Worm (Caenorhabditis elegans) whole organism, L2 larva: ENCODE results near the gene ZK1307.7.
A peak's percentile ranks its signal among the peaks of the same experiment; 100 is the strongest.

Source experiments
- C34F6.9 ChIP-seq: fragments of 150-350 bp; optimal IDR thresholded peaks from 2 replicates; lab custom pipeline; 2014; ENCODE audit warnings: missing biosample characterization, missing genetic modification characterization
- F13H6.1 ChIP-seq: sonication (generic microtip); optimal IDR thresholded peaks from 2 replicates; lab custom pipeline; 2016; ENCODE audit warnings: missing genetic modification characterization, missing compliant biosample characterization
- R02D3.7 ChIP-seq: fragments of 150-350 bp; optimal IDR thresholded peaks from 2 replicates; lab custom pipeline; 2014; ENCODE audit warnings: missing biosample characterization, missing genetic modification characterization
- aly-2 ChIP-seq: fragments of 150-350 bp; optimal IDR thresholded peaks from 2 replicates; lab custom pipeline; 2014; ENCODE audit warnings: missing biosample characterization, missing genetic modification characterization
- ama-1 ChIP-seq: fragments of 150-350 bp; optimal IDR thresholded peaks from 2 replicates; lab custom pipeline; 2018; ENCODE audit warnings: inconsistent platforms
- ceh-82 ChIP-seq: fragments of 150-350 bp; optimal IDR thresholded peaks from 2 replicates; lab custom pipeline; 2014; ENCODE audit warnings: missing biosample characterization, missing genetic modification characterization
- crh-2 ChIP-seq: sonication (generic microtip); optimal IDR thresholded peaks from 2 replicates; lab custom pipeline; 2017; ENCODE audit warnings: missing biosample characterization, missing genetic modification characterization
- egl-27 ChIP-seq: sonication (generic microtip); optimal IDR thresholded peaks from 3 replicates; lab custom pipeline; 2017; ENCODE audit warnings: missing biosample characterization, missing genetic modification reagents, missing genetic modification characterization
- elt-1 ChIP-seq: fragments of 150-350 bp; optimal IDR thresholded peaks from 2 replicates; lab custom pipeline; 2014; ENCODE audit warnings: missing biosample characterization, missing genetic modification characterization
- elt-3 ChIP-seq: sonication (generic microtip); optimal IDR thresholded peaks from 2 replicates; lab custom pipeline; 2017; ENCODE audit warnings: missing biosample characterization, missing genetic modification characterization
- fos-1 ChIP-seq: fragments of 150-350 bp; optimal IDR thresholded peaks from 2 replicates; lab custom pipeline; 2014; ENCODE audit warnings: missing biosample characterization, missing genetic modification characterization
- gmeb-1 ChIP-seq: fragments of 150-350 bp; optimal IDR thresholded peaks from 2 replicates; lab custom pipeline; 2014; ENCODE audit warnings: missing biosample characterization, missing genetic modification characterization
- lin-13 ChIP-seq: fragments of 150-350 bp; optimal IDR thresholded peaks from 2 replicates; lab custom pipeline; 2014; ENCODE audit warnings: missing biosample characterization, missing genetic modification reagents, missing genetic modification characterization
- lin-39 ChIP-seq: fragments of 150-350 bp; optimal IDR thresholded peaks from 2 replicates; lab custom pipeline; 2014; ENCODE audit warnings: missing biosample characterization, missing genetic modification reagents, missing genetic modification characterization
- lsy-2 ChIP-seq, 2 experiments: fragments of 150-350 bp in 1 of 2; sonication (generic microtip) in 1 of 2; optimal IDR thresholded peaks; 2 replicates each; lab custom pipeline; 2014 to 2017; ENCODE audit warnings: missing biosample characterization in 2 of 2, missing genetic modification characterization in 2 of 2
- mab-5 ChIP-seq: fragments of 150-350 bp; optimal IDR thresholded peaks from 2 replicates; lab custom pipeline; 2014; ENCODE audit warnings: missing biosample characterization, missing genetic modification characterization
- mbf-1 ChIP-seq: sonication (generic microtip); optimal IDR thresholded peaks from 2 replicates; lab custom pipeline; 2017; ENCODE audit warnings: missing biosample characterization, missing genetic modification characterization
- mdl-1 ChIP-seq, 2 experiments: fragments of 150-350 bp in 1 of 2; sonication (generic microtip) in 1 of 2; optimal IDR thresholded peaks; 2 replicates each; lab custom pipeline; 2017; ENCODE audit warnings: missing biosample characterization in 2 of 2, missing genetic modification characterization in 2 of 2
- nhr-10 ChIP-seq: sonication (generic microtip); optimal IDR thresholded peaks from 2 replicates; lab custom pipeline; 2017; ENCODE audit warnings: missing biosample characterization, missing genetic modification characterization
- nhr-11 ChIP-seq: fragments of 150-350 bp; optimal IDR thresholded peaks from 2 replicates; lab custom pipeline; 2014; ENCODE audit warnings: missing biosample characterization, missing genetic modification characterization
- nhr-12 ChIP-seq: fragments of 150-350 bp; optimal IDR thresholded peaks from 2 replicates; lab custom pipeline; 2014; ENCODE audit warnings: missing biosample characterization, missing genetic modification characterization
- nhr-129 ChIP-seq: fragments of 150-350 bp; optimal IDR thresholded peaks from 2 replicates; lab custom pipeline; 2014; ENCODE audit warnings: missing biosample characterization, missing genetic modification characterization
- nhr-21 ChIP-seq: fragments of 150-350 bp; optimal IDR thresholded peaks from 2 replicates; lab custom pipeline; 2014; ENCODE audit warnings: missing biosample characterization, missing genetic modification characterization
- nhr-23 ChIP-seq: fragments of 150-350 bp; optimal IDR thresholded peaks from 2 replicates; lab custom pipeline; 2014; ENCODE audit warnings: missing biosample characterization, missing genetic modification reagents, missing genetic modification characterization
- nhr-237 ChIP-seq: fragments of 150-350 bp; optimal IDR thresholded peaks from 2 replicates; lab custom pipeline; 2014; ENCODE audit warnings: missing biosample characterization, missing genetic modification characterization
- peb-1 ChIP-seq: fragments of 150-350 bp; optimal IDR thresholded peaks from 2 replicates; lab custom pipeline; 2014; ENCODE audit warnings: missing biosample characterization, missing genetic modification characterization
- skn-1 ChIP-seq: sonication (generic microtip); optimal IDR thresholded peaks from 2 replicates; lab custom pipeline; 2017; ENCODE audit warnings: missing biosample characterization, missing genetic modification characterization
- sma-3 ChIP-seq: sonication (generic microtip); optimal IDR thresholded peaks from 2 replicates; lab custom pipeline; 2016; ENCODE audit warnings: missing genetic modification reagents, missing genetic modification characterization, missing compliant biosample characterization
- sma-9 ChIP-seq, 2 experiments: fragments of 150-350 bp in 1 of 2; sonication (generic microtip) in 1 of 2; optimal IDR thresholded peaks; 2 replicates each; lab custom pipeline; 2014 to 2016; ENCODE audit warnings: missing genetic modification characterization in 2 of 2, mild to moderate bottlenecking in 1 of 2, missing biosample characterization in 1 of 2, missing compliant biosample characterization in 1 of 2, missing genetic modification reagents in 1 of 2, moderate library complexity in 1 of 2
- unc-55 ChIP-seq: fragments of 150-350 bp; sonication (generic microtip); optimal IDR thresholded peaks from 3 replicates; lab custom pipeline; 2014; ENCODE audit warnings: missing biosample characterization, missing genetic modification reagents, missing genetic modification characterization
- unc-62 ChIP-seq: fragments of 150-350 bp; optimal IDR thresholded peaks from 2 replicates; lab custom pipeline; 2014; ENCODE audit warnings: missing biosample characterization, missing genetic modification reagents, missing genetic modification characterization
- zag-1 ChIP-seq: fragments of 150-350 bp; optimal IDR thresholded peaks from 2 replicates; lab custom pipeline; 2014; ENCODE audit warnings: missing biosample characterization, missing genetic modification characterization
- ztf-11 ChIP-seq: sonication (generic microtip); optimal IDR thresholded peaks from 2 replicates; lab custom pipeline; 2017; ENCODE audit warnings: missing biosample characterization, missing genetic modification characterization
- ztf-4 ChIP-seq: fragments of 150-350 bp; optimal IDR thresholded peaks from 2 replicates; lab custom pipeline; 2014; ENCODE audit warnings: missing biosample characterization, missing genetic modification characterization

The ZK1307.7 gene

ce11 chrII:9668959-9669358, 32.6 kb downstream of the ZK1307.7 start, which contains the start of gene taf-8:
taf-8 (plus strand) TSS chrII:9669318.
- no peak for TF ChIP-seq egl-27 (tag; lab: Kevin White, UChicago)
- peak; percentile 5 to 85 for TF ChIP-seq lsy-2 (tag; optimal IDR thresholded peaks at IDR 0.05; lab: Kevin White, UChicago)
- peak; percentile 32 for TF ChIP-seq sma-3 (GFP tag; lab: Kevin White, UChicago)
- TF ChIP-seq crh-2 (tag; lab: Kevin White, UChicago), result peak; percentile 67
- peak; percentile 38 for TF ChIP-seq lin-13
- peak; percentile 26 for TF ChIP-seq nhr-21 (tag; lab: Kevin White, UChicago)
- peak; percentile 7 for TF ChIP-seq mab-5 (tag; lab: Kevin White, UChicago)
- peak; percentile 78 for TF ChIP-seq C34F6.9 (tag; lab: Kevin White, UChicago)
- TF ChIP-seq sma-9 (GFP tag; optimal IDR thresholded peaks at IDR 0.05; lab: Kevin White, UChicago), result peak; percentile 49
- no peak for TF ChIP-seq sma-9 (tag; optimal IDR thresholded peaks at IDR 0.05; lab: Kevin White, UChicago)
- peak; percentile 86 for TF ChIP-seq R02D3.7
- TF ChIP-seq gmeb-1 (tag; lab: Kevin White, UChicago), result peak; percentile 63
- no peak for TF ChIP-seq aly-2
- TF ChIP-seq unc-55, result peak; percentile 83
- no peak for TF ChIP-seq fos-1
- TF ChIP-seq ztf-11 (tag; lab: Kevin White, UChicago), result no peak
- peak; percentile 22 for TF ChIP-seq nhr-129 (tag; lab: Kevin White, UChicago)

ce11 chrII:9671308-9671707, 34.9 kb downstream of the ZK1307.7 start, which contains the start of gene ZK1320.7:
ZK1320.7 (plus strand) TSS chrII:9671608.
- no peak for TF ChIP-seq sma-9 (GFP tag; optimal IDR thresholded peaks at IDR 0.05; lab: Kevin White, UChicago)
- TF ChIP-seq sma-9 (tag; optimal IDR thresholded peaks at IDR 0.05; lab: Kevin White, UChicago), result no peak
- TF ChIP-seq nhr-10 (tag; lab: Kevin White, UChicago), result no peak
- no peak for TF ChIP-seq ceh-82 (tag; lab: Kevin White, UChicago)
- TF ChIP-seq nhr-129 (tag; lab: Kevin White, UChicago), result no peak
- no peak for TF ChIP-seq fos-1
- TF ChIP-seq R02D3.7, result no peak
- no peak for TF ChIP-seq gmeb-1 (tag; lab: Kevin White, UChicago)
- no peak for TF ChIP-seq zag-1 (tag; lab: Kevin White, UChicago)
- no peak for TF ChIP-seq mab-5 (tag; lab: Kevin White, UChicago)
- TF ChIP-seq unc-55, result no peak
- no peak for TF ChIP-seq sma-3 (GFP tag; lab: Kevin White, UChicago)
- TF ChIP-seq nhr-23, result no peak
- TF ChIP-seq, all 48 proteins: peak for 0

- TF ChIP-seq ztf-4 (tag; lab: Kevin White, UChicago) (no peak), unc-62 (GFP tag; lab: Kevin White, UChicago) (no peak), sma-9 (GFP tag; optimal IDR thresholded peaks at IDR 0.05; lab: Kevin White, UChicago) (no peak), sma-9 (tag; optimal IDR thresholded peaks at IDR 0.05; lab: Kevin White, UChicago) (no peak), crh-2 (tag; lab: Kevin White, UChicago) (no peak), skn-1 (tag; lab: Kevin White, UChicago) (no peak), ceh-82 (tag; lab: Kevin White, UChicago) (no peak)
These were observed 38.3 kb downstream of the ZK1307.7 start, which contains the start of gene arc-1 for ce11 chrII:9674678-9675077. arc-1 (plus strand) TSS chrII:9674978.

- peak; percentile 40 for TF ChIP-seq fos-1
- TF ChIP-seq egl-27 (tag; lab: Kevin White, UChicago), result no peak
- TF ChIP-seq crh-2 (tag; lab: Kevin White, UChicago), result peak; percentile 50
These were observed 41.1 kb downstream of the ZK1307.7 start for ce11 chrII:9677470-9677869.

ce11 chrII:9679842-9680241, 43.4 kb downstream of the ZK1307.7 start:
- peak; percentile 65 for TF ChIP-seq unc-55
- peak; percentile 34 for TF ChIP-seq C34F6.9 (tag; lab: Kevin White, UChicago)
- no peak for TF ChIP-seq F13H6.1 (tag; lab: Kevin White, UChicago)

- TF ChIP-seq nhr-10 (tag; lab: Kevin White, UChicago) (no peak), nhr-12 (no peak)
These were observed 44.1 kb downstream of the ZK1307.7 start, which contains the start of gene ZK1320.13 for ce11 chrII:9680493-9680892. ZK1320.13 (plus strand) TSS chrII:9680793.

- TF ChIP-seq nhr-23 (no peak), elt-1 (tag; lab: Kevin White, UChicago) (no peak), ztf-11 (tag; lab: Kevin White, UChicago) (no peak), egl-27 (tag; lab: Kevin White, UChicago) (no peak), skn-1 (tag; lab: Kevin White, UChicago) (no peak), mdl-1 (tag; optimal IDR thresholded peaks at IDR 0.05; lab: Kevin White, UChicago) (no peak), elt-3 (tag; lab: Kevin White, UChicago) (no peak), mbf-1 (tag; lab: Kevin White, UChicago) (no peak), C34F6.9 (tag; lab: Kevin White, UChicago) (no peak), nhr-11 (tag; lab: Kevin White, UChicago) (no peak), ama-1 (no peak), nhr-237 (tag; lab: Kevin White, UChicago) (no peak), nhr-21 (tag; lab: Kevin White, UChicago) (no peak), peb-1 (tag; lab: Kevin White, UChicago) (no peak), nhr-129 (tag; lab: Kevin White, UChicago) (no peak), ceh-82 (tag; lab: Kevin White, UChicago) (no peak), unc-62 (GFP tag; lab: Kevin White, UChicago) (no peak), lin-39 (no peak), gmeb-1 (tag; lab: Kevin White, UChicago) (no peak), mab-5 (tag; lab: Kevin White, UChicago) (no peak)
These were observed 45.6 kb downstream of the ZK1307.7 start for ce11 chrII:9682044-9682443.
